Fruit fly (Drosophila melanogaster): ENCODE measurements around the gene PsGEF.

Gene PsGEF

dm6 chrX:2323661-2324293 is 63.7 kb downstream of the PsGEF start:
- TF ChIP-seq lz (GFP tag; optimal IDR thresholded peaks at IDR 0.05), result no peak
- TF ChIP-seq dsx (GFP tag; optimal IDR thresholded peaks at IDR 0.05; ENCODE audit: poor library complexity, severe bottlenecking), result peak; percentile 17
- TF ChIP-seq CG9139 (GFP tag; optimal IDR thresholded peaks at IDR 0.05), result peak; percentile 24
- no peak for TF ChIP-seq Ets21C (GFP tag; optimal IDR thresholded peaks at IDR 0.05)
- TF ChIP-seq Eip78C (GFP tag), result peak; percentile 34
- peak; percentile 41 to 57 for TF ChIP-seq ss (GFP tag; optimal IDR thresholded peaks at IDR 0.05)

- TF ChIP-seq Hr4 (GFP tag; optimal IDR thresholded peaks at IDR 0.05), result peak; percentile 13
- TF ChIP-seq Eip78C (GFP tag), result peak; percentile 97
- TF ChIP-seq CG9139 (GFP tag; optimal IDR thresholded peaks at IDR 0.05), result peak; percentile 76
- peak; percentile 88 for TF ChIP-seq Eip93F (GFP tag; optimal IDR thresholded peaks at IDR 0.05)
- peak; percentile 68 for TF ChIP-seq CG15336 (GFP tag; IDR thresholded peaks at IDR 0.05)
- TF ChIP-seq fd59A (GFP tag; optimal IDR thresholded peaks at IDR 0.05), result peak; percentile 91
- peak; percentile 69 for TF ChIP-seq fd85E (GFP tag; optimal IDR thresholded peaks at IDR 0.05)
- no peak for TF ChIP-seq dac (GFP tag; optimal IDR thresholded peaks at IDR 0.05)
- TF ChIP-seq Sox15 (GFP tag; optimal IDR thresholded peaks at IDR 0.05), result peak; percentile 84
- TF ChIP-seq CG6792 (GFP tag; optimal IDR thresholded peaks at IDR 0.05), result peak; percentile 94
- peak; percentile 93 for TF ChIP-seq CG11902 (GFP tag; optimal IDR thresholded peaks at IDR 0.05)
- no peak for TF ChIP-seq CG4318 (GFP tag; optimal IDR thresholded peaks at IDR 0.05)
- TF ChIP-seq CG31627 (GFP tag; optimal IDR thresholded peaks at IDR 0.05), result peak; percentile 98
- TF ChIP-seq CG10669 (GFP tag; optimal IDR thresholded peaks at IDR 0.05), result peak; percentile 87
- peak; percentile 94 for TF ChIP-seq Sox14 (GFP tag; optimal IDR thresholded peaks at IDR 0.05)
- peak; percentile 83 for TF ChIP-seq CG8632 (GFP tag; optimal IDR thresholded peaks at IDR 0.05)
- TF ChIP-seq CG32006 (GFP tag; optimal IDR thresholded peaks at IDR 0.05), result peak; percentile 45
- peak; percentile 99 for TF ChIP-seq svp (GFP tag)
- TF ChIP-seq ss (GFP tag; optimal IDR thresholded peaks at IDR 0.05), result peak; percentile 90 to 93
- peak; percentile 91 for TF ChIP-seq CG3919 (GFP tag; optimal IDR thresholded peaks at IDR 0.05)
- TF ChIP-seq fkh (GFP tag; optimal IDR thresholded peaks at IDR 0.05), result peak; percentile 59
- peak; percentile 91 for TF ChIP-seq acj6 (GFP tag; optimal IDR thresholded peaks at IDR 0.05)
- TF ChIP-seq CG16779 (tag; optimal IDR thresholded peaks at IDR 0.05), result no peak
- peak; percentile 96 for TF ChIP-seq Sox102F (GFP tag; optimal IDR thresholded peaks at IDR 0.05)
- TF ChIP-seq Smox (GFP tag; optimal IDR thresholded peaks at IDR 0.05), result peak; percentile 96
- peak; percentile 97 for TF ChIP-seq esn (GFP tag; optimal IDR thresholded peaks at IDR 0.05)
- TF ChIP-seq pdm3 (GFP tag; optimal IDR thresholded peaks at IDR 0.05), result peak; percentile 89
- peak; percentile 44 to 90 for TF ChIP-seq salr (GFP tag; optimal IDR thresholded peaks at IDR 0.05)
- TF ChIP-seq CG34406 (GFP tag; optimal IDR thresholded peaks at IDR 0.05), result peak; percentile 85
- TF ChIP-seq Hr39 (GFP tag; optimal IDR thresholded peaks at IDR 0.05), result peak; percentile 98
- peak; percentile 67 for TF ChIP-seq eg (GFP tag; IDR thresholded peaks at IDR 0.05)
- TF ChIP-seq CG6163 (GFP tag; IDR thresholded peaks at IDR 0.05), result peak; percentile 95
- no peak for TF ChIP-seq CG11294 (GFP tag; IDR thresholded peaks at IDR 0.05)
- TF ChIP-seq CG11762 (GFP tag; optimal IDR thresholded peaks at IDR 0.05; ENCODE audit: insufficient read depth), result peak; percentile 69
- peak; percentile 82 for TF ChIP-seq CG3032 (tag; optimal IDR thresholded peaks at IDR 0.05)
- peak; percentile 77 for TF ChIP-seq net (GFP tag; optimal IDR thresholded peaks at IDR 0.05)
- peak; percentile 59; the same call in 2 of the 3 replicates for TF ChIP-seq CG8119 (GFP tag; IDR thresholded peaks at IDR 0.05)
- TF ChIP-seq cyc (GFP tag; optimal IDR thresholded peaks at IDR 0.05), result peak; percentile 98
- TF ChIP-seq Met (GFP tag; optimal IDR thresholded peaks at IDR 0.05), result peak; percentile 96
- TF ChIP-seq CG6854 (GFP tag; optimal IDR thresholded peaks at IDR 0.05), result peak; percentile 89
- TF ChIP-seq Eip75B (GFP tag; optimal IDR thresholded peaks at IDR 0.05), result peak; percentile 85
- TF ChIP-seq OdsH (GFP tag; optimal IDR thresholded peaks at IDR 0.05), result peak; percentile 88
- TF ChIP-seq Blimp-1 (GFP tag; optimal IDR thresholded peaks at IDR 0.05), result peak; percentile 85
- peak; percentile 14 for TF ChIP-seq CG6276 (GFP tag; optimal IDR thresholded peaks at IDR 0.05)
- TF ChIP-seq CG8319 (GFP tag; optimal IDR thresholded peaks at IDR 0.05), result peak; percentile 79
These were observed 65.4 kb downstream of the PsGEF start for dm6 chrX:2321900-2322555.
